Worm (Caenorhabditis elegans) whole organism, early embryonic: Measurements from ENCODE around the gene C09B9.7.

Experiments
- F13C5.2 ChIP-seq: sonication (generic microtip); optimal IDR thresholded peaks from 2 replicates; lab custom pipeline; 2017; ENCODE audit warnings: mild to moderate bottlenecking, missing genetic modification characterization, inconsistent platforms, missing compliant biosample characterization
- aly-1 ChIP-seq: sonication (generic microtip); optimal IDR thresholded peaks from 2 replicates; lab custom pipeline; 2016; ENCODE audit warnings: missing genetic modification characterization, missing compliant biosample characterization
- ama-1 ChIP-seq: fragments of 150-350 bp; optimal IDR thresholded peaks from 2 replicates; lab custom pipeline; 2014
- ceh-13 ChIP-seq: fragments of 200-800 bp; sonication (Bioruptor generic); optimal IDR thresholded peaks from 2 replicates; lab custom pipeline; 2018; ENCODE audit warnings: mild to moderate bottlenecking, missing genetic modification characterization, missing compliant biosample characterization
- ceh-36 ChIP-seq: sonication (generic microtip); optimal IDR thresholded peaks from 2 replicates; lab custom pipeline; 2016; ENCODE audit warnings: missing genetic modification characterization, inconsistent platforms, missing compliant biosample characterization
- flt-1 ChIP-seq: fragments of 200-800 bp; sonication (Bioruptor generic); IDR thresholded peaks from 2 replicates; pipeline ENCODE4 v1.3.6; 2022; ENCODE audit warnings: missing genetic modification characterization, missing compliant biosample characterization
- hmbx-1 ChIP-seq: sonication (generic microtip); optimal IDR thresholded peaks from 2 replicates; lab custom pipeline; 2016; ENCODE audit warnings: mild to moderate bottlenecking, missing genetic modification characterization, missing compliant biosample characterization
- hmg-4 ChIP-seq: fragments of 200-800 bp; sonication (Bioruptor generic); optimal IDR thresholded peaks from 2 replicates; lab custom pipeline; 2018; ENCODE audit warnings: mild to moderate bottlenecking, missing genetic modification characterization, missing compliant biosample characterization
- pes-1 ChIP-seq: fragments of 200-800 bp; sonication (Bioruptor generic); IDR thresholded peaks from 2 replicates; pipeline ENCODE4 v1.3.6; 2022; ENCODE audit warnings: missing genetic modification reagents, missing genetic modification characterization, missing compliant biosample characterization
- scrt-1 ChIP-seq: fragments of 200-800 bp; sonication (Bioruptor generic); IDR thresholded peaks from 2 replicates; pipeline ENCODE4 v1.3.6; 2022; ENCODE audit warnings: missing genetic modification characterization, missing compliant biosample characterization
- tbx-11 ChIP-seq: fragments of 200-800 bp; sonication (Bioruptor generic); IDR thresholded peaks from 2 replicates; pipeline ENCODE4 v1.3.6; 2022; ENCODE audit warnings: missing genetic modification characterization, missing compliant biosample characterization
- tbx-37 ChIP-seq: fragments of 200-800 bp; sonication (Bioruptor generic); conservative IDR thresholded peaks from 2 replicates; pipeline ENCODE4 v1.3.6; 2022; ENCODE audit warnings: missing genetic modification reagents, missing genetic modification characterization, missing compliant biosample characterization

DNA sequence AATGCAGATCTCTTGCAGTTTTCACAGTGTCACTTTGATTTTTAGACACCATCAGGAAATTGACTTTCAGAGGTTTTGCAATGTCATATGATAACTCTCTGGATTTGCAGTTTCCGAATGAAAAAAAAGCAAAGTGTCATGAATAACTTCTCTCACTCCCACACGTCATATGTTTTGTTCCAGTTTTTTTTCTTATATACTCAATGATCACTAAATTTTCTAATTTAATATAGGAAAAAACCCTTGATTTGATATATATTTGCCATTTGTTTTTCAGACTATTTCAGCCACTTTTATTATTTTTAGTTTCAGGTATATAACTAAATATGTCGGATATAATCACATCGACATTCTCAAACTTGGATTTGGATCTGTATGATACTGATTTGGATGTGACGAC lies 23.4 kb downstream of the C09B9.7 start, which contains the start of gene C09B9.1:
- TF ChIP-seq ama-1 (no peak), flt-1 (GFP tag; lab: Robert Waterston, UW) (no peak), scrt-1 (GFP tag; lab: Robert Waterston, UW) (no peak), ceh-36 (tag; lab: Kevin White, UChicago) (no peak), tbx-11 (GFP tag; lab: Robert Waterston, UW) (no peak), pes-1 (GFP tag; lab: Robert Waterston, UW) (no peak), hmg-4 (no peak), ceh-13 (GFP tag; lab: Kevin White, UChicago) (no peak), hmbx-1 (no peak), aly-1 (tag; lab: Kevin White, UChicago) (no peak), tbx-37 (GFP tag; lab: Robert Waterston, UW) (no peak), F13C5.2 (tag; lab: Kevin White, UChicago) (no peak)
